Worm (Caenorhabditis elegans) whole organism, late embryonic: ENCODE results near the gene cht-6.

ENCODE experiments used
- ceh-24 ChIP-seq: sonication (generic microtip); optimal IDR thresholded peaks from 2 replicates; lab custom pipeline; 2016; ENCODE audit warnings: mild to moderate bottlenecking, missing genetic modification characterization, missing compliant biosample characterization
- ceh-45 ChIP-seq: fragments of 200-800 bp; sonication (Bioruptor generic); IDR thresholded peaks from 2 replicates; pipeline ENCODE4 v1.3.6; 2022; ENCODE audit warnings: missing genetic modification reagents, missing genetic modification characterization, missing compliant biosample characterization
- ceh-6 ChIP-seq: fragments of 200-800 bp; sonication (Bioruptor generic); optimal IDR thresholded peaks from 2 replicates; lab custom pipeline; 2018; ENCODE audit warnings: mild to moderate bottlenecking, missing genetic modification characterization, missing compliant biosample characterization
- eyg-1 ChIP-seq: sonication (generic microtip); optimal IDR thresholded peaks from 2 replicates; lab custom pipeline; 2016; ENCODE audit warnings: missing genotype, missing genetic modification characterization, missing compliant biosample characterization
- fkh-10 ChIP-seq: fragments of 150-350 bp; optimal IDR thresholded peaks from 2 replicates; lab custom pipeline; 2014; ENCODE audit warnings: missing biosample characterization, missing genetic modification reagents, missing genetic modification characterization
- hlh-30 ChIP-seq: sonication (generic microtip); optimal IDR thresholded peaks from 2 replicates; lab custom pipeline; 2017; ENCODE audit warnings: antibody characterized with exemption, missing genetic modification characterization, missing compliant biosample characterization; ENCODE audit not compliant: insufficient read depth
- hlh-6 ChIP-seq: sonication (generic microtip); optimal IDR thresholded peaks from 2 replicates; lab custom pipeline; 2016; ENCODE audit warnings: missing genotype, missing genetic modification characterization, missing compliant biosample characterization
- lin-11 ChIP-seq: fragments of 200-800 bp; sonication (Bioruptor generic); optimal IDR thresholded peaks from 2 replicates; lab custom pipeline; 2018; ENCODE audit warnings: mild to moderate bottlenecking, missing genetic modification characterization, missing compliant biosample characterization
- pat-9 ChIP-seq: fragments of 200-800 bp; sonication (Bioruptor generic); optimal IDR thresholded peaks from 2 replicates; lab custom pipeline; 2018; ENCODE audit warnings: mild to moderate bottlenecking, missing genetic modification characterization, moderate library complexity, missing compliant biosample characterization
- pha-4 ChIP-seq: fragments of 150-350 bp; optimal IDR thresholded peaks from 2 replicates; lab custom pipeline; 2018; ENCODE audit warnings: missing biosample characterization, missing genetic modification reagents, missing genetic modification characterization
- tbx-7 ChIP-seq: sonication (generic microtip); optimal IDR thresholded peaks from 2 replicates; lab custom pipeline; 2016; ENCODE audit warnings: missing genotype, missing genetic modification characterization, missing compliant biosample characterization

DNA sequence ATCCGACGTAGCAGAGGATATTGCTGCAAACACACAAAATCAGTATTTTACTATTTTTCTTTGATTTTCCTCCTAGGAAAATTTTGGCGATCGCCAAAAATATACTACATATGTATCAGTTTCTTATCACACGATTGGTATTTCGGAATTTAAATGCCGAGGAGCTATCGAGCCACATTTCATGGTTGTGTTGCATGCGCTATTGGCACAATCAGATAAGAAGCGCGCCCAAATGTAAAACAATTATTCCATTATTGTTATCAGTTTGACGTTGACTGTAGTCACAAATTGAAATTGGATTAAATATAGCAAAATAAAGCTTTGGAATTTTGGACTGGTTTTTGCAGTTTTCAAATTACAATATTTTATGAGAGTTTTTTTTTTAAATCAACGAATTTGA, 15.9 kb upstream of the cht-6 start:
- TF ChIP-seq hlh-30: no peak
- no peak for TF ChIP-seq lin-11 (tag; lab: Kevin White, UChicago)
- TF ChIP-seq pha-4: no peak
- no peak for TF ChIP-seq ceh-45 (GFP tag; lab: Robert Waterston, UW)
- no peak for TF ChIP-seq hlh-6 (tag; lab: Kevin White, UChicago)
- TF ChIP-seq pat-9 (tag; lab: Kevin White, UChicago): no peak
- TF ChIP-seq tbx-7 (tag; lab: Kevin White, UChicago): no peak
- no peak for TF ChIP-seq eyg-1
- no peak for TF ChIP-seq fkh-10 (GFP tag; lab: Kevin White, UChicago)
- no peak for TF ChIP-seq ceh-24
- no peak for TF ChIP-seq ceh-6 (GFP tag; lab: Kevin White, UChicago)
